Worm (Caenorhabditis elegans) whole organism, L4/young adult: ENCODE results near the gene Y47D3A.31.

Experiments
- W03F9.2 ChIP-seq: fragments of 150-350 bp; optimal IDR thresholded peaks from 2 replicates; lab custom pipeline; 2014; ENCODE audit warnings: missing biosample characterization, missing genetic modification characterization
- him-1 ChIP-seq: sonication (generic microtip); optimal IDR thresholded peaks from 2 replicates; lab custom pipeline; 2016; ENCODE audit warnings: missing genotype, missing genetic modification reagents, missing genetic modification characterization, missing compliant biosample characterization

- TF ChIP-seq him-1 = no peak
- peak; percentile 85 for TF ChIP-seq W03F9.2 (tag; lab: Kevin White, UChicago)
These were observed 15.1 kb downstream of the Y47D3A.31 start, which contains the start of the genes Y47D3A.1 and pola-1 for ce11 chrIII:11141791-11142490.
